Worm (Caenorhabditis elegans): Measurements from ENCODE around the gene Y49A3A.4.

DNA sequence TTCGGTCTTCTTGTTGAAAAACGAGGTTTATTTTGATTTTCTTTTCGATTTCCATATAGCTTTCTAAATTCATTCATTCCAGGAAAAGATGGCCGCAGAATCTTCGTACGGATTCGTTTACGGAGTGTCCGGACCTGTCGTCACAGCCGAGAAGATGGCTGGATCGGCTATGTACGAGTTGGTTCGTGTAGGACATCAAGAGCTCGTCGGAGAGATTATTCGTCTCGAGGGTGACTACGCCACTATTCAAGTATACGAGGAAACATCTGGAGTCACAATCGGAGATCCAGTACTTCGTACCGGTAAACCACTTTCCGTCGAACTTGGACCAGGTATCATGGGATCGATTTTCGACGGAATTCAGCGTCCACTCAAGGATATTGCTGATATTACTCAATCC, 7.1 kb downstream of the Y49A3A.4 start, which contains the start of gene vha-13:
- TF ChIP-seq cog-1 (tag; optimal IDR thresholded peaks at IDR 0.05) = no peak
- no peak for TF ChIP-seq tab-1 (GFP tag; IDR thresholded peaks at IDR 0.05)
- no peak for TF ChIP-seq ztf-23 (GFP tag; IDR thresholded peaks at IDR 0.05)
